Worm (Caenorhabditis elegans) whole organism, midembryonic: ENCODE results near the gene srg-45.

Experiments
- flt-1 ChIP-seq: fragments of 200-800 bp; sonication (Bioruptor generic); IDR thresholded peaks from 2 replicates; pipeline ENCODE4 v1.3.6; 2022; ENCODE audit warnings: missing genetic modification characterization, missing compliant biosample characterization
- med-1 ChIP-seq: sonication (generic microtip); optimal IDR thresholded peaks from 2 replicates; lab custom pipeline; 2017; ENCODE audit warnings: missing genetic modification characterization, mild to moderate bottlenecking, missing compliant biosample characterization, antibody characterized with exemption, missing genetic modification reagents; ENCODE audit not compliant: insufficient read depth
- ref-1 ChIP-seq: fragments of 200-800 bp; sonication (Bioruptor generic); conservative IDR thresholded peaks from 2 replicates; pipeline ENCODE4 v1.3.6; 2022; ENCODE audit warnings: missing genetic modification reagents, missing genetic modification characterization, missing compliant biosample characterization
- tab-1 ChIP-seq: fragments of 200-800 bp; sonication (Bioruptor generic); IDR thresholded peaks from 2 replicates; pipeline ENCODE4 v1.3.6; 2022; ENCODE audit warnings: missing genetic modification characterization, missing compliant biosample characterization
- ztf-23 ChIP-seq: fragments of 200-800 bp; sonication (Bioruptor generic); IDR thresholded peaks from 2 replicates; pipeline ENCODE4 v1.3.6; 2022; ENCODE audit warnings: missing genetic modification reagents, missing genetic modification characterization, missing compliant biosample characterization

DNA sequence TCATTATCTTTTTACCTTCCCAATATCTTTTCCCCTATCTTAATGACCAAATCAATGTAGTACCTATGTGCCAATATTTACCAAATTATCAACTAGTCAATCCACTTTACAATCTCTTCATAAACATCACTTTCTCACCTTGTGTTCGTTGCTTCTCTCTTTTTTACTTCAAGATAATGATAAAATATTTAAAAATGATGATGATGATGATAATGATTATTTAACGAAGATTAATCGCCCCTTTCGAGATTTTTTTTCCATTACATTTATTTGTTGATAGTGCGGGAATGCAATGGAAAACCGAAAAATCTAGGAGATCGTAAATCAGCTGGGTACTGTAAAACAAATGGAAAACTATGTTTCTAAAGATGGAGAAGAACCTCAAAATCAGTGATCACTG lies 13.2 kb upstream of the srg-45 start:
- no peak for TF ChIP-seq ref-1 (GFP tag; lab: Robert Waterston, UW)
- TF ChIP-seq tab-1: no peak
- TF ChIP-seq flt-1 (GFP tag; lab: Robert Waterston, UW): no peak
- TF ChIP-seq med-1 (GFP tag; lab: Kevin White, UChicago): no peak
- no peak for TF ChIP-seq ztf-23 (GFP tag; lab: Robert Waterston, UW)
